Fruit fly (Drosophila melanogaster) whole organism, embryonic: ENCODE data around the gene CG11550.

Experiments used
- C15 ChIP-seq: fragments of 200-800 bp; sonication (Bioruptor generic); IDR thresholded peaks from 3 replicates; pipeline ENCODE4 v1.3.6; 2022; ENCODE audit warnings: missing biosample characterization, missing genetic modification characterization
- CG10267 ChIP-seq: fragments of 200-800 bp; sonication (Bioruptor generic); optimal IDR thresholded peaks from 2 replicates; lab custom pipeline; 2018; ENCODE audit warnings: missing biosample characterization, mild to moderate bottlenecking, missing genetic modification characterization, moderate library complexity
- CG10959 ChIP-seq: fragments of 200-800 bp; sonication (Bioruptor generic); IDR thresholded peaks from 2 replicates; pipeline ENCODE4 v1.3.6; 2022; ENCODE audit warnings: missing biosample characterization, missing genetic modification characterization
- CG12219 ChIP-seq: fragments of 200-800 bp; sonication (Bioruptor generic); optimal IDR thresholded peaks from 3 replicates; lab custom pipeline; 2018; ENCODE audit warnings: missing biosample characterization, mild to moderate bottlenecking, missing genetic modification characterization
- CG14860 ChIP-seq: fragments of 200-800 bp; sonication (Bioruptor generic); IDR thresholded peaks from 3 replicates; pipeline ENCODE4 v1.3.6; 2022; ENCODE audit warnings: missing biosample characterization, missing genetic modification characterization; ENCODE audit not compliant: partially characterized antibody
- CG17328 ChIP-seq: fragments of 200-800 bp; sonication (Bioruptor generic); IDR thresholded peaks from 2 replicates; pipeline ENCODE4 v1.3.6; 2022; ENCODE audit warnings: missing biosample characterization, missing genetic modification characterization
- CG2678 ChIP-seq: fragments of 200-800 bp; sonication (Bioruptor generic); optimal IDR thresholded peaks from 3 replicates; lab custom pipeline; 2019; ENCODE audit warnings: missing biosample characterization, mild to moderate bottlenecking, missing genetic modification characterization, moderate library complexity
- CG2875 ChIP-seq: fragments of 200-800 bp; sonication (Bioruptor generic); optimal IDR thresholded peaks from 2 replicates; lab custom pipeline; 2017; ENCODE audit warnings: missing biosample characterization, mild to moderate bottlenecking, missing genetic modification characterization, missing genetic modification reagents
- CG3995 ChIP-seq: fragments of 200-800 bp; sonication (Bioruptor generic); optimal IDR thresholded peaks from 3 replicates; lab custom pipeline; 2016; ENCODE audit warnings: missing biosample characterization, missing genetic modification characterization
- CG6683 ChIP-seq: fragments of 200-800 bp; sonication (Bioruptor generic); optimal IDR thresholded peaks from 2 replicates; lab custom pipeline; 2017; ENCODE audit warnings: missing biosample characterization, mild to moderate bottlenecking, missing genetic modification characterization, missing genetic modification reagents
- CG7928 ChIP-seq: fragments of 200-800 bp; sonication (Bioruptor generic); optimal IDR thresholded peaks from 2 replicates; lab custom pipeline; 2017; ENCODE audit warnings: missing biosample characterization, mild to moderate bottlenecking, missing genetic modification characterization
- CG7987 ChIP-seq: fragments of 200-800 bp; sonication (Bioruptor generic); optimal IDR thresholded peaks from 2 replicates; lab custom pipeline; 2018; ENCODE audit warnings: missing biosample characterization, mild to moderate bottlenecking, missing genetic modification characterization, moderate library complexity
- CG9609 ChIP-seq: fragments of 200-800 bp; sonication (Bioruptor generic); optimal IDR thresholded peaks from 3 replicates; lab custom pipeline; 2016; ENCODE audit warnings: missing biosample characterization, missing genetic modification characterization
- CG9876 ChIP-seq: fragments of 200-800 bp; sonication (Bioruptor generic); optimal IDR thresholded peaks from 2 replicates; lab custom pipeline; 2016; ENCODE audit warnings: missing biosample characterization, missing genetic modification characterization
- D19A ChIP-seq: fragments of 200-800 bp; optimal IDR thresholded peaks from 3 replicates; lab custom pipeline; 2019; ENCODE audit warnings: missing biosample characterization, mild to moderate bottlenecking, missing genetic modification characterization, moderate library complexity
- Dek ChIP-seq: fragments of 200-800 bp; sonication (Bioruptor generic); optimal IDR thresholded peaks from 3 replicates; lab custom pipeline; 2019; ENCODE audit warnings: missing biosample characterization, mild to moderate bottlenecking, missing genetic modification characterization, moderate library complexity
- Dip2 ChIP-seq: fragments of 200-800 bp; sonication (Bioruptor generic); IDR thresholded peaks from 2 replicates; pipeline ENCODE4 v1.3.6; 2022; ENCODE audit warnings: missing biosample characterization, missing genetic modification characterization
- Dref ChIP-seq: fragments of 200-800 bp; sonication (Bioruptor generic); IDR thresholded peaks from 2 replicates; pipeline ENCODE4 v1.3.6; 2022; ENCODE audit warnings: missing biosample characterization, missing genetic modification characterization
- Fer2 ChIP-seq: fragments of 200-800 bp; sonication (Bioruptor generic); optimal IDR thresholded peaks from 2 replicates; lab custom pipeline; 2018; ENCODE audit warnings: missing biosample characterization, mild to moderate bottlenecking, missing genetic modification characterization, moderate library complexity
- Fer3 ChIP-seq: fragments of 200-800 bp; sonication (Bioruptor generic); optimal IDR thresholded peaks from 2 replicates; lab custom pipeline; 2018; ENCODE audit warnings: missing biosample characterization, mild to moderate bottlenecking, missing genetic modification characterization, moderate library complexity
- Hmx ChIP-seq: fragments of 200-800 bp; sonication (Bioruptor generic); optimal IDR thresholded peaks from 2 replicates; lab custom pipeline; 2016; ENCODE audit warnings: missing biosample characterization, missing genetic modification characterization
- Med ChIP-seq: fragments of 200-800 bp; sonication (Bioruptor generic); peaks from one replicate; lab custom pipeline; 2016; ENCODE audit warnings: missing biosample characterization, missing genetic modification characterization, mild to moderate bottlenecking, inconsistent platforms, moderate library complexity
- Poxn ChIP-seq: fragments of 200-800 bp; sonication (Bioruptor generic); IDR thresholded peaks from 2 replicates; pipeline ENCODE4 v1.3.6; 2022; ENCODE audit warnings: missing biosample characterization, missing genetic modification characterization
- Ptx1 ChIP-seq: fragments of 200-800 bp; sonication (Bioruptor generic); IDR thresholded peaks from 2 replicates; pipeline ENCODE4 v1.3.6; 2022; ENCODE audit warnings: missing biosample characterization, missing genetic modification characterization
- TFAM ChIP-seq: fragments of 200-800 bp; sonication (Bioruptor generic); optimal IDR thresholded peaks from 2 replicates; lab custom pipeline; 2017; ENCODE audit warnings: missing biosample characterization, missing genetic modification characterization, inconsistent platforms
- Xrp1 ChIP-seq: fragments of 200-800 bp; sonication (Bioruptor generic); IDR thresholded peaks from 2 replicates; pipeline ENCODE4 v1.3.6; 2022; ENCODE audit warnings: missing biosample characterization, missing genetic modification characterization
- cad ChIP-seq: fragments of >200 bp; optimal IDR thresholded peaks from 2 replicates; lab custom pipeline; 2017; ENCODE audit warnings: missing biosample characterization, missing genetic modification characterization
- cg ChIP-seq: fragments of 200-800 bp; sonication (Bioruptor generic); optimal IDR thresholded peaks from 3 replicates; lab custom pipeline; 2019; ENCODE audit warnings: missing biosample characterization, mild to moderate bottlenecking, missing genetic modification characterization, moderate library complexity
- chinmo ChIP-seq: fragments of 200-800 bp; sonication (Bioruptor generic); IDR thresholded peaks from 4 replicates; pipeline ENCODE4 v1.3.6; 2022; ENCODE audit warnings: missing biosample characterization, missing genetic modification characterization; ENCODE audit not compliant: partially characterized antibody
- cwo ChIP-seq: fragments of 200-800 bp; sonication (Bioruptor generic); optimal IDR thresholded peaks from 3 replicates; lab custom pipeline; 2017; ENCODE audit warnings: missing biosample characterization, missing genetic modification characterization, mild to moderate bottlenecking, moderate library complexity, missing genetic modification reagents
- danr ChIP-seq: fragments of 200-800 bp; sonication (Bioruptor generic); IDR thresholded peaks from 2 replicates; pipeline ENCODE4 v1.3.6; 2022; ENCODE audit warnings: missing biosample characterization, missing genetic modification characterization
- dysf ChIP-seq: fragments of 200-800 bp; sonication (Bioruptor generic); IDR thresholded peaks from 3 replicates; pipeline ENCODE4 v1.3.6; 2022; ENCODE audit warnings: missing biosample characterization, missing genetic modification characterization
- fd96Cb ChIP-seq: fragments of 200-800 bp; sonication (Bioruptor generic); optimal IDR thresholded peaks from 2 replicates; lab custom pipeline; 2018; ENCODE audit warnings: missing biosample characterization, mild to moderate bottlenecking, missing genetic modification characterization, moderate library complexity
- gcm ChIP-seq: fragments of 200-800 bp; sonication (Bioruptor generic); optimal IDR thresholded peaks from 2 replicates; lab custom pipeline; 2019; ENCODE audit warnings: missing biosample characterization, mild to moderate bottlenecking, missing genetic modification characterization, moderate library complexity
- jumu ChIP-seq: fragments of 200-800 bp; sonication (Bioruptor generic); optimal IDR thresholded peaks from 3 replicates; lab custom pipeline; 2016; ENCODE audit warnings: missing biosample characterization, missing genetic modification characterization
- maf-S ChIP-seq: fragments of 200-800 bp; sonication (Bioruptor generic); optimal IDR thresholded peaks from 2 replicates; lab custom pipeline; 2016; ENCODE audit warnings: missing biosample characterization, missing genetic modification characterization
- nom ChIP-seq: fragments of 200-800 bp; sonication (Bioruptor generic); optimal IDR thresholded peaks from 2 replicates; lab custom pipeline; 2017; ENCODE audit warnings: missing biosample characterization, missing genetic modification characterization, mild to moderate bottlenecking, moderate library complexity, missing genetic modification reagents
- oc ChIP-seq: fragments of 200-800 bp; sonication (Bioruptor generic); optimal IDR thresholded peaks from 2 replicates; lab custom pipeline; 2018; ENCODE audit warnings: missing biosample characterization, mild to moderate bottlenecking, missing genetic modification characterization, moderate library complexity
- p53 ChIP-seq: fragments of 200-800 bp; sonication (Bioruptor generic); optimal IDR thresholded peaks from 2 replicates; lab custom pipeline; 2016; ENCODE audit warnings: missing biosample characterization, missing genetic modification characterization
- pho ChIP-seq: fragments of 200-800 bp; sonication (Bioruptor generic); optimal IDR thresholded peaks from 2 replicates; lab custom pipeline; 2016; ENCODE audit warnings: missing biosample characterization, missing genetic modification characterization
- repo ChIP-seq: fragments of 200-800 bp; sonication (Bioruptor generic); optimal IDR thresholded peaks from 2 replicates; lab custom pipeline; 2016; ENCODE audit warnings: missing biosample characterization, missing genetic modification characterization
- sens ChIP-seq: fragments of 200-800 bp; sonication (Bioruptor generic); peaks from one replicate; lab custom pipeline; 2016; ENCODE audit warnings: missing biosample characterization, missing genetic modification characterization
- slou ChIP-seq: fragments of 200-800 bp; sonication (Bioruptor generic); optimal IDR thresholded peaks from 3 replicates; lab custom pipeline; 2016; ENCODE audit warnings: missing biosample characterization, missing genetic modification characterization
- sob ChIP-seq: fragments of 200-800 bp; sonication (Bioruptor generic); IDR thresholded peaks from 2 replicates; pipeline ENCODE4 v1.3.6; 2022; ENCODE audit warnings: missing biosample characterization, missing genetic modification characterization
- ttk ChIP-seq: fragments of 200-800 bp; sonication (Bioruptor generic); IDR thresholded peaks from 2 replicates; pipeline ENCODE4 v2.1.2; 2022; ENCODE audit warnings: missing biosample characterization, missing genetic modification characterization
- z ChIP-seq: fragments of 200-800 bp; sonication (Bioruptor generic); IDR thresholded peaks from 3 replicates; pipeline ENCODE4 v1.3.6; 2022; ENCODE audit warnings: missing biosample characterization, missing genetic modification characterization
- zfh1 ChIP-seq: fragments of 200-800 bp; sonication (Bioruptor generic); IDR thresholded peaks from 3 replicates; pipeline ENCODE4 v1.3.6; 2022; ENCODE audit warnings: missing biosample characterization, missing genetic modification characterization

The CG11550 gene

dm6 chr3R:31680773-31681172 is 1.1 kb upstream of the CG11550 start (continued):
- TF ChIP-seq z (GFP tag; lab: Robert Waterston, UW): 0 out of 3 replicates have a peak, but pooled peaks have one; percentile 12
- TF ChIP-seq Hmx (GFP tag; lab: Kevin White, UChicago): no peak
- TF ChIP-seq sens (GFP tag; lab: Kevin White, UChicago): peak; percentile 76
- peak; percentile 39; the same call in 1 of the 2 replicates for TF ChIP-seq CG10959 (GFP tag; lab: Robert Waterston, UW)
- peak; percentile 39 for TF ChIP-seq fd96Cb
- no peak for TF ChIP-seq CG12219
- no peak for TF ChIP-seq CG9876
- no peak for TF ChIP-seq CG3995 (GFP tag; lab: Kevin White, UChicago)
- 0 out of 2 replicates have a peak, but pooled peaks have one; percentile 20 for TF ChIP-seq CG17328 (GFP tag; lab: Robert Waterston, UW)
- no peak for TF ChIP-seq TFAM (GFP tag; lab: Kevin White, UChicago)
- TF ChIP-seq CG2678 (tag; lab: Kevin White, UChicago): no peak
- no peak for TF ChIP-seq ttk (GFP tag; lab: Robert Waterston, UW)
- peak; percentile 54 for TF ChIP-seq Xrp1 (GFP tag; lab: Robert Waterston, UW)
- peak; percentile 75 for TF ChIP-seq nom
- peak; percentile 39; the same call in 1 of the 2 replicates for TF ChIP-seq Ptx1 (GFP tag; lab: Robert Waterston, UW)
- TF ChIP-seq D19A: no peak
- TF ChIP-seq dysf (GFP tag; lab: Robert Waterston, UW): no peak
- TF ChIP-seq CG10267 (tag; lab: Kevin White, UChicago): no peak
- no peak for TF ChIP-seq pho (GFP tag; lab: Kevin White, UChicago)
- no peak for TF ChIP-seq CG14860

dm6 chr3R:31672675-31673074 is 7.0 kb downstream of the CG11550 start:
- TF ChIP-seq Dref (GFP tag; lab: Robert Waterston, UW) (no peak), CG9609 (GFP tag; lab: Kevin White, UChicago) (no peak), maf-S (GFP tag; lab: Kevin White, UChicago) (no peak), Dip2 (GFP tag; lab: Robert Waterston, UW) (no peak), cg (GFP tag; lab: Kevin White, UChicago) (peak; percentile 10), chinmo (GFP tag; lab: Robert Waterston, UW) (0 out of 4 replicates have a peak, but pooled peaks have one; percentile 57), Fer3 (tag; lab: Kevin White, UChicago) (no peak), Fer2 (tag; lab: Kevin White, UChicago) (no peak), cad (GFP tag; lab: Kevin White, UChicago) (no peak), CG7987 (peak; percentile 2), Dek (tag; lab: Kevin White, UChicago) (no peak), slou (GFP tag; lab: Kevin White, UChicago) (no peak), danr (no peak), repo (GFP tag; lab: Kevin White, UChicago) (no peak), zfh1 (GFP tag; lab: Robert Waterston, UW) (no peak), oc (tag; lab: Kevin White, UChicago) (no peak), Poxn (no peak), jumu (no peak), ttk (GFP tag; lab: Robert Waterston, UW) (no peak), p53 (GFP tag; lab: Kevin White, UChicago) (no peak), sob (GFP tag; lab: Robert Waterston, UW) (no peak), CG7928 (GFP tag; lab: Kevin White, UChicago) (no peak), gcm (GFP tag; lab: Kevin White, UChicago) (peak; percentile 22), nom (peak; percentile 2), C15 (GFP tag; lab: Robert Waterston, UW) (no peak), cwo (GFP tag; lab: Kevin White, UChicago) (peak; percentile 1), CG2678 (tag; lab: Kevin White, UChicago) (no peak), CG2875 (GFP tag; lab: Kevin White, UChicago) (no peak), CG6683 (no peak), Med (GFP tag; lab: Kevin White, UChicago) (peak; percentile 24)
